Fruit fly (Drosophila melanogaster): ENCODE data around the gene Smyd5.

The Smyd5 gene

DNA sequence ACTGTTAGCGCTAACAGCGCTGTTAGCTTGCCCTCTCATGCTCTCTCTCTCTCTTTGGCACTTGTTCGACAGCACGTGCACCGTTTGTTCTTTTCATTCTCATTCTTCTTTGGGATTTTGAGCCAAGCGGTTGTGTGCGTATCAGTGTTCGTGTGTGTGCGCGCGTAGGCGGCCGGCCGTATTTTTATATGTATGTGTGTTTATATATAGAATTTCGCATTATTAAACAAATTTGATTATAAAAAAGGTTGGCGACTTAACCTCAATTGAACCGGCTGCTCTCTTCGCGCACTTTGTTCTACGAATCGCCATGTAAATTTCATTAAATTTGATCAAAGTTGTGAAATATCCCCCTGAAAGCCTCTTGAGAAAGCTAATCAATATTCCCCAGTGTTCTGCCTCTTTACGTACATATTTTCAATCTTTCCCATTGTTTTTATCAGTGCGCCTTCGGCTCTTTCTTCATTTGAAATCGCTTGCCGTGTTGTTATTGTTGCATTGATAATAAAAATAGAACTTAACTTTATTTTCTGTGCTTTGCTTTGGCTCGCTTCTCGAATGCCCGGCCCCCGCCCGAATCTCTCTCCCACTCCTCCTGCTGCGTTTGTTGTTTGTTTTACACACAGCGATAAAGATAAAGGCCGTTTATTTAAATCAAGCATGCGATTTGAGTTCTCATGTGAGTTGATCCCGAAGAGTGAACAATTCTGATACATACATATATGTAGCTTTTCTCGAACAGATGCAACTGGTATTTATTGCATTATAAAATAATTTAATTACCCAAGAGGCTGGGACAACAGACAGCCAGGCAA lies 19.3 kb downstream of the Smyd5 start:
- TF ChIP-seq sv (GFP tag; optimal IDR thresholded peaks at IDR 0.05) (no peak), Myc (optimal IDR thresholded peaks at IDR 0.05) (no peak), usp (GFP tag; optimal IDR thresholded peaks at IDR 0.05) (no peak), dl (GFP tag; optimal IDR thresholded peaks at IDR 0.05; ENCODE audit: insufficient read depth in 1 of 2, partially characterized antibody in 2 of 2) (peak; percentile 30 to 33), Dfd (GFP tag; optimal IDR thresholded peaks at IDR 0.05) (no peak), CrebA (GFP tag; optimal IDR thresholded peaks at IDR 0.05; ENCODE audit: borderline replicate concordance) (no peak), Vsx2 (GFP tag; optimal IDR thresholded peaks at IDR 0.05; ENCODE audit: partially characterized antibody) (peak; percentile 35), fru (GFP tag; optimal IDR thresholded peaks at IDR 0.05) (no peak), Dif (GFP tag; optimal IDR thresholded peaks at IDR 0.05; ENCODE audit: partially characterized antibody) (peak; percentile 50), dmrt93B (GFP tag; optimal IDR thresholded peaks at IDR 0.05) (no peak), psq (GFP tag; optimal IDR thresholded peaks at IDR 0.05) (peak; percentile 77), GATAd (GFP tag; optimal IDR thresholded peaks at IDR 0.05) (no peak), dsf (GFP tag; optimal IDR thresholded peaks at IDR 0.05; ENCODE audit: borderline replicate concordance) (no peak), h (GFP tag; optimal IDR thresholded peaks at IDR 0.05) (peak; percentile 4), N (GFP tag; optimal IDR thresholded peaks at IDR 0.05) (no peak), OdsH (GFP tag; optimal IDR thresholded peaks at IDR 0.05) (no peak), woc (GFP tag; optimal IDR thresholded peaks at IDR 0.05) (no peak), Hnf4 (GFP tag; optimal IDR thresholded peaks at IDR 0.05) (no peak), lola (GFP tag; optimal IDR thresholded peaks at IDR 0.05) (no peak), rgr (GFP tag; optimal IDR thresholded peaks at IDR 0.05) (no peak), Rel (GFP tag; optimal IDR thresholded peaks at IDR 0.05) (no peak), Rel (tag; optimal IDR thresholded peaks at IDR 0.05) (peak; percentile 82), foxo (GFP tag; optimal IDR thresholded peaks at IDR 0.05) (no peak), Hr83 (GFP tag; optimal IDR thresholded peaks at IDR 0.05; ENCODE audit: poor library complexity, severe bottlenecking) (no peak), Jra (GFP tag; optimal IDR thresholded peaks at IDR 0.05) (no peak), tai (GFP tag; optimal IDR thresholded peaks at IDR 0.05) (no peak), jim (GFP tag; optimal IDR thresholded peaks at IDR 0.05) (no peak), Mio (GFP tag; optimal IDR thresholded peaks at IDR 0.05) (no peak)

DNA sequence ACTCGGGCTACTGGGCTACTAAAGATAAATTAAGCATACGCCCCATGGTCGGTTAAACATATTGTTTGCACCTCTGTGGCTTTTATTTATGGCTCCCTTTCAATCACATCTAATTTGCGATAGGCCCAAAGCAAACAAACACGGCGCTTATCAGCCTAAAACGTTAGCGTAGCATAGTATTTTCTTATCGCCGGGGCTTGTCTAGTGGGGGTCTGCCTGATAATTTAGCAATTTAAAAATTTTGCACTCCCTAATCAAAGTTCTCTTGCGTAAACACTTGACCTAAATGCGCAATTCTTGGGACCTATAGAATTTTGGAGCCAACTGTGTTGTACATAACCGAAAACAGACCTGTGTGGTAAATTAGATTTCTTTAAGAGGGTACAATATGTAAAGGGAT lies 20.5 kb downstream of the Smyd5 start:
- TF ChIP-seq GATAd (GFP tag; optimal IDR thresholded peaks at IDR 0.05) (no peak), Hnf4 (GFP tag; optimal IDR thresholded peaks at IDR 0.05) (no peak), usp (GFP tag; optimal IDR thresholded peaks at IDR 0.05) (no peak), Mio (GFP tag; optimal IDR thresholded peaks at IDR 0.05) (no peak), pan (optimal IDR thresholded peaks at IDR 0.05) (no peak), ey (GFP tag; optimal IDR thresholded peaks at IDR 0.05) (no peak), sage (GFP tag; optimal IDR thresholded peaks at IDR 0.05) (no peak), OdsH (GFP tag; optimal IDR thresholded peaks at IDR 0.05) (no peak), Vsx2 (GFP tag; optimal IDR thresholded peaks at IDR 0.05; ENCODE audit: partially characterized antibody) (no peak), CrebA (GFP tag; optimal IDR thresholded peaks at IDR 0.05; ENCODE audit: borderline replicate concordance) (peak; percentile 2), h (GFP tag; optimal IDR thresholded peaks at IDR 0.05) (peak; percentile 2)

dm6 chr3R:21197566-21197965 lies 21.0 kb downstream of the Smyd5 start:
- no peak for TF ChIP-seq Sp1 (GFP tag; optimal IDR thresholded peaks at IDR 0.05)
- no peak for TF ChIP-seq Hr78 (GFP tag; optimal IDR thresholded peaks at IDR 0.05)
- no peak for TF ChIP-seq HLH106 (tag; optimal IDR thresholded peaks at IDR 0.05)
- TF ChIP-seq jim (GFP tag; optimal IDR thresholded peaks at IDR 0.05), result no peak
- no peak for TF ChIP-seq dl (GFP tag; optimal IDR thresholded peaks at IDR 0.05; ENCODE audit: insufficient read depth in 1 of 2, partially characterized antibody in 2 of 2)
- TF ChIP-seq tai (GFP tag; optimal IDR thresholded peaks at IDR 0.05), result no peak
- no peak for TF ChIP-seq Mio (GFP tag; optimal IDR thresholded peaks at IDR 0.05)
- TF ChIP-seq sage (GFP tag; optimal IDR thresholded peaks at IDR 0.05), result no peak
